Worm (Caenorhabditis elegans) whole organism, L1 larva: ENCODE results near the gene clp-6.

Source experiments
- F16B12.6 ChIP-seq: fragments of 150-350 bp; optimal IDR thresholded peaks from 2 replicates; lab custom pipeline; 2014; ENCODE audit warnings: missing biosample characterization, missing genetic modification characterization
- alr-1 ChIP-seq: fragments of 200-800 bp; sonication (Bioruptor generic); optimal IDR thresholded peaks from 2 replicates; lab custom pipeline; 2018; ENCODE audit warnings: borderline replicate concordance, mild to moderate bottlenecking, missing genetic modification characterization, missing compliant biosample characterization
- blmp-1 ChIP-seq: fragments of 150-350 bp; optimal IDR thresholded peaks from 2 replicates; lab custom pipeline; 2014; ENCODE audit warnings: missing biosample characterization, missing genetic modification characterization
- dpl-1 ChIP-seq, 3 experiments: fragments of 150-350 bp in 2 of 3; sonication (generic microtip) in 1 of 3; optimal IDR thresholded peaks; 2 replicates each; lab custom pipeline; 2014 to 2017; ENCODE audit warnings: missing biosample characterization in 3 of 3, missing genetic modification characterization in 3 of 3, missing genetic modification reagents in 3 of 3
- efl-1 ChIP-seq, 4 experiments: fragments of 150-350 bp; optimal IDR thresholded peaks in 3 of 4; peaks in 1 of 4; 1 replicate in 1 of 4; 2 replicates in 3 of 4; lab custom pipeline; 2014; ENCODE audit warnings: missing biosample characterization in 2 of 4, missing genetic modification characterization in 2 of 4, missing genetic modification reagents in 2 of 4
- egl-13 ChIP-seq: sonication (generic microtip); optimal IDR thresholded peaks from 2 replicates; lab custom pipeline; 2016; ENCODE audit warnings: missing genotype, missing genetic modification reagents, missing genetic modification characterization, missing compliant biosample characterization
- elt-2 ChIP-seq: sonication (generic microtip); optimal IDR thresholded peaks from 2 replicates; lab custom pipeline; 2016; ENCODE audit warnings: missing genetic modification characterization, mild to moderate bottlenecking, inconsistent platforms, missing compliant biosample characterization, missing genetic modification reagents
- elt-3 ChIP-seq, 6 experiments: fragments of 150-350 bp in 1 of 6; sonication (generic microtip); optimal IDR thresholded peaks; 2 replicates each; lab custom pipeline; 2017 to 2018; ENCODE audit warnings: missing biosample characterization in 6 of 6, missing genetic modification characterization in 6 of 6, inconsistent platforms in 1 of 6
- ets-5 ChIP-seq: fragments of 200-800 bp; sonication (Bioruptor generic); IDR thresholded peaks from 2 replicates; pipeline ENCODE4 v1.3.6; 2022; ENCODE audit warnings: missing genetic modification characterization, missing compliant biosample characterization
- fkh-4 ChIP-seq: sonication (generic microtip); optimal IDR thresholded peaks from 2 replicates; lab custom pipeline; 2016; ENCODE audit warnings: missing compliant biosample characterization, missing genetic modification characterization, borderline replicate concordance
- fkh-8 ChIP-seq: sonication (generic microtip); optimal IDR thresholded peaks from 2 replicates; lab custom pipeline; 2016; ENCODE audit warnings: mild to moderate bottlenecking, missing genetic modification characterization, missing compliant biosample characterization
- fos-1 ChIP-seq: fragments of 150-350 bp; optimal IDR thresholded peaks from 2 replicates; lab custom pipeline; 2014; ENCODE audit warnings: missing biosample characterization, missing genetic modification characterization
- hpl-2 ChIP-seq: fragments of 150-350 bp; optimal IDR thresholded peaks from 2 replicates; lab custom pipeline; 2014; ENCODE audit warnings: missing biosample characterization, missing genetic modification reagents, missing genetic modification characterization
- jun-1 ChIP-seq: fragments of 150-350 bp; optimal IDR thresholded peaks from 2 replicates; lab custom pipeline; 2014; ENCODE audit warnings: missing biosample characterization, missing genetic modification reagents, missing genetic modification characterization
- lin-14 ChIP-seq: fragments of 200-800 bp; sonication (Bioruptor generic); optimal IDR thresholded peaks from 2 replicates; lab custom pipeline; 2018; ENCODE audit warnings: mild to moderate bottlenecking, missing genetic modification characterization, moderate library complexity, missing compliant biosample characterization
- lin-35 ChIP-seq, 2 experiments: fragments of 150-350 bp; optimal IDR thresholded peaks; 2 replicates each; lab custom pipeline; 2014; ENCODE audit warnings: missing biosample characterization in 2 of 2, missing genetic modification characterization in 2 of 2, missing genetic modification reagents in 2 of 2
- lin-39 ChIP-seq: fragments of 150-350 bp; optimal IDR thresholded peaks from 2 replicates; lab custom pipeline; 2014; ENCODE audit warnings: missing biosample characterization, missing genetic modification reagents, missing genetic modification characterization
- lsy-2 ChIP-seq, 2 experiments: fragments of 150-350 bp; optimal IDR thresholded peaks; 2 replicates each; lab custom pipeline; 2014; ENCODE audit warnings: missing biosample characterization in 2 of 2, missing genetic modification characterization in 2 of 2
- mab-9 ChIP-seq: fragments of 200-800 bp; sonication (Bioruptor generic); IDR thresholded peaks from 2 replicates; pipeline ENCODE4 v1.3.6; 2022; ENCODE audit warnings: missing genetic modification reagents, missing genetic modification characterization, missing compliant biosample characterization
- mdl-1 ChIP-seq, 2 experiments: fragments of 150-350 bp; optimal IDR thresholded peaks; 2 replicates each; lab custom pipeline; 2014 to 2017; ENCODE audit warnings: missing biosample characterization in 2 of 2, missing genetic modification characterization in 2 of 2, inconsistent platforms in 1 of 2
- mep-1 ChIP-seq: fragments of 150-350 bp; optimal IDR thresholded peaks from 2 replicates; lab custom pipeline; 2014; ENCODE audit warnings: missing biosample characterization, missing genetic modification characterization
- nhr-19 ChIP-seq: fragments of 200-800 bp; sonication (Bioruptor generic); conservative IDR thresholded peaks from 2 replicates; pipeline ENCODE4 v1.3.6; 2022; ENCODE audit warnings: missing genetic modification characterization, missing compliant biosample characterization
- nhr-20 ChIP-seq: sonication (generic microtip); optimal IDR thresholded peaks from 2 replicates; lab custom pipeline; 2016; ENCODE audit warnings: mild to moderate bottlenecking, missing genetic modification characterization, missing compliant biosample characterization
- nhr-237 ChIP-seq: fragments of 150-350 bp; optimal IDR thresholded peaks from 2 replicates; lab custom pipeline; 2014; ENCODE audit warnings: missing biosample characterization, missing genetic modification characterization
- nhr-28 ChIP-seq: fragments of 150-350 bp; optimal IDR thresholded peaks from 2 replicates; lab custom pipeline; 2014; ENCODE audit warnings: missing biosample characterization, missing genetic modification characterization
- nhr-71 ChIP-seq: sonication (generic microtip); optimal IDR thresholded peaks from 2 replicates; lab custom pipeline; 2016; ENCODE audit warnings: mild to moderate bottlenecking, missing genetic modification characterization, moderate library complexity, missing compliant biosample characterization
- nhr-77 ChIP-seq: fragments of 150-350 bp; optimal IDR thresholded peaks from 2 replicates; lab custom pipeline; 2014; ENCODE audit warnings: missing biosample characterization, missing genetic modification characterization
- nhr-84 ChIP-seq: sonication (generic microtip); optimal IDR thresholded peaks from 2 replicates; lab custom pipeline; 2017; ENCODE audit warnings: missing biosample characterization, missing genetic modification characterization
- nhr-85 ChIP-seq: sonication (generic microtip); peaks from one replicate; lab custom pipeline; 2016; ENCODE audit warnings: missing genetic modification characterization, inconsistent platforms, missing compliant biosample characterization
- nhr-90 ChIP-seq: sonication (generic microtip); optimal IDR thresholded peaks from 2 replicates; lab custom pipeline; 2016; ENCODE audit warnings: mild to moderate bottlenecking, missing genetic modification characterization, missing compliant biosample characterization; ENCODE audit not compliant: poor library complexity
- pag-3 ChIP-seq: sonication (generic microtip); optimal IDR thresholded peaks from 2 replicates; lab custom pipeline; 2017; ENCODE audit warnings: missing genetic modification characterization, mild to moderate bottlenecking, missing compliant biosample characterization, antibody characterized with exemption, borderline replicate concordance; ENCODE audit not compliant: insufficient read depth
- skn-1 ChIP-seq: fragments of 150-350 bp; optimal IDR thresholded peaks from 2 replicates; lab custom pipeline; 2014; ENCODE audit warnings: missing biosample characterization, missing genetic modification characterization
- snpc-4 ChIP-seq: fragments of 150-350 bp; optimal IDR thresholded peaks from 2 replicates; lab custom pipeline; 2014; ENCODE audit warnings: missing biosample characterization, missing genetic modification characterization
- snu-23 ChIP-seq: sonication (generic microtip); optimal IDR thresholded peaks from 2 replicates; lab custom pipeline; 2016; ENCODE audit warnings: missing genetic modification characterization, missing compliant biosample characterization
- sox-4 ChIP-seq: sonication (generic microtip); optimal IDR thresholded peaks from 2 replicates; lab custom pipeline; 2016; ENCODE audit warnings: missing genetic modification characterization, missing compliant biosample characterization
- sptf-1 ChIP-seq: fragments of 150-350 bp; optimal IDR thresholded peaks from 2 replicates; lab custom pipeline; 2014; ENCODE audit warnings: missing biosample characterization, missing genetic modification characterization
- sup-37 ChIP-seq: fragments of 200-800 bp; sonication (Bioruptor generic); optimal IDR thresholded peaks from 2 replicates; lab custom pipeline; 2018; ENCODE audit warnings: mild to moderate bottlenecking, missing genetic modification characterization, missing compliant biosample characterization
- tbx-2 ChIP-seq: sonication (generic microtip); optimal IDR thresholded peaks from 2 replicates; lab custom pipeline; 2016; ENCODE audit warnings: missing genetic modification characterization, missing compliant biosample characterization
- tlp-1 ChIP-seq: fragments of 150-350 bp; optimal IDR thresholded peaks from 2 replicates; lab custom pipeline; 2014; ENCODE audit warnings: missing biosample characterization, missing genetic modification characterization
- unc-130 ChIP-seq: fragments of 150-350 bp; optimal IDR thresholded peaks from 2 replicates; lab custom pipeline; 2017; ENCODE audit warnings: missing biosample characterization, missing genetic modification characterization, inconsistent platforms
- unc-62 ChIP-seq: fragments of 150-350 bp; optimal IDR thresholded peaks from 2 replicates; lab custom pipeline; 2014; ENCODE audit warnings: missing biosample characterization, missing genetic modification reagents, missing genetic modification characterization
- unc-86 ChIP-seq: sonication (generic microtip); optimal IDR thresholded peaks from 2 replicates; lab custom pipeline; 2016; ENCODE audit warnings: missing genetic modification characterization, missing compliant biosample characterization
- xbp-1 ChIP-seq: sonication (generic microtip); optimal IDR thresholded peaks from 2 replicates; lab custom pipeline; 2016; ENCODE audit warnings: missing genetic modification characterization, missing compliant biosample characterization
- zip-4 ChIP-seq: fragments of 200-800 bp; sonication (Bioruptor generic); optimal IDR thresholded peaks from 2 replicates; lab custom pipeline; 2018; ENCODE audit warnings: mild to moderate bottlenecking, missing genetic modification characterization, moderate library complexity, missing compliant biosample characterization

clp-6 gene

ce11 chrIV:1456775-1457174 is 21.9 kb upstream of the clp-6 start, which contains the start of gene nadk-1:
nadk-1 (plus strand) TSS chrIV:1457075.
- TF ChIP-seq snpc-4 (tag; lab: Kevin White, UChicago) (no peak), jun-1 (no peak), efl-1 (optimal IDR thresholded peaks at IDR 0.05; lab: Kevin White, UChicago) (no peak), efl-1 (GFP tag; optimal IDR thresholded peaks at IDR 0.05 in 1 of 2; lab: Kevin White, UChicago) (peak in 1 of 2 experiments; percentile 81), blmp-1 (no peak), fkh-4 (tag; lab: Kevin White, UChicago) (no peak), tbx-2 (tag; lab: Kevin White, UChicago) (no peak), mab-9 (GFP tag; lab: Robert Waterston, UW) (no peak)

- TF ChIP-seq mdl-1 (tag; optimal IDR thresholded peaks at IDR 0.05; lab: Kevin White, UChicago), result peak in 1 of 2 experiments; percentile 39
- peak; percentile 24 for TF ChIP-seq nhr-71
- peak; percentile 80 for TF ChIP-seq skn-1 (tag; lab: Kevin White, UChicago)
- TF ChIP-seq unc-86 (tag; lab: Kevin White, UChicago), result peak; percentile 1
- no peak for TF ChIP-seq fos-1 (tag; lab: Kevin White, UChicago)
- no peak for TF ChIP-seq efl-1 (optimal IDR thresholded peaks at IDR 0.05; lab: Kevin White, UChicago)
- TF ChIP-seq efl-1 (GFP tag; optimal IDR thresholded peaks at IDR 0.05 in 1 of 2; lab: Kevin White, UChicago), result peak in 1 of 2 experiments; percentile 44
- TF ChIP-seq nhr-84 (tag; lab: Kevin White, UChicago), result no peak
- no peak for TF ChIP-seq sptf-1 (tag; lab: Kevin White, UChicago)
- TF ChIP-seq fkh-8 (tag; lab: Kevin White, UChicago), result peak; percentile 53
- TF ChIP-seq tbx-2 (tag; lab: Kevin White, UChicago), result no peak
- TF ChIP-seq lin-35 (GFP tag; optimal IDR thresholded peaks at IDR 0.05; lab: Kevin White, UChicago), result peak; percentile 16 to 35
- peak; percentile 63 for TF ChIP-seq elt-2 (tag; lab: Kevin White, UChicago)
- TF ChIP-seq sup-37 (GFP tag; lab: Kevin White, UChicago), result no peak
- peak; percentile 23 for TF ChIP-seq nhr-19 (GFP tag; lab: Robert Waterston, UW)
Measured at ce11 chrIV:1455006-1455405, 20.2 kb upstream of the clp-6 start.

- TF ChIP-seq elt-3 (tag; optimal IDR thresholded peaks at IDR 0.05; lab: Kevin White, UChicago) (peak in 4 of 6 experiments; percentile 6 to 82 (median 75)), nhr-77 (tag; lab: Kevin White, UChicago) (no peak), nhr-90 (tag; lab: Kevin White, UChicago) (peak; percentile 74), snu-23 (peak; percentile 54), skn-1 (tag; lab: Kevin White, UChicago) (peak; percentile 24), nhr-85 (peak; percentile 92), nhr-84 (tag; lab: Kevin White, UChicago) (no peak), mdl-1 (tag; optimal IDR thresholded peaks at IDR 0.05; lab: Kevin White, UChicago) (peak in 1 of 2 experiments; percentile 85), nhr-71 (peak; percentile 72), tbx-2 (tag; lab: Kevin White, UChicago) (peak; percentile 40), hpl-2 (GFP tag; lab: Kevin White, UChicago) (no peak), nhr-28 (tag; lab: Kevin White, UChicago) (no peak), fkh-4 (tag; lab: Kevin White, UChicago) (no peak), fos-1 (tag; lab: Kevin White, UChicago) (no peak), unc-62 (GFP tag; lab: Kevin White, UChicago) (no peak), blmp-1 (peak; percentile 47), unc-130 (tag; lab: Kevin White, UChicago) (peak; percentile 28), tlp-1 (tag; lab: Kevin White, UChicago) (no peak), lin-39 (tag; lab: Kevin White, UChicago) (no peak), alr-1 (tag; lab: Kevin White, UChicago) (no peak), sup-37 (GFP tag; lab: Kevin White, UChicago) (no peak), nhr-19 (GFP tag; lab: Robert Waterston, UW) (peak; percentile 61), ets-5 (GFP tag; lab: Robert Waterston, UW) (no peak), lin-14 (GFP tag; lab: Kevin White, UChicago) (peak; percentile 58), sox-4 (tag; lab: Kevin White, UChicago) (no peak), nhr-237 (tag; lab: Kevin White, UChicago) (no peak), lin-35 (GFP tag; optimal IDR thresholded peaks at IDR 0.05; lab: Kevin White, UChicago) (peak in 1 of 2 experiments; percentile 76), F16B12.6 (tag; lab: Kevin White, UChicago) (no peak), elt-2 (tag; lab: Kevin White, UChicago) (peak; percentile 81), nhr-20 (tag; lab: Kevin White, UChicago) (peak; percentile 76), sptf-1 (tag; lab: Kevin White, UChicago) (no peak), xbp-1 (tag; lab: Kevin White, UChicago) (no peak), pag-3 (tag; lab: Kevin White, UChicago) (no peak), mep-1 (tag; lab: Kevin White, UChicago) (peak; percentile 7), lsy-2 (tag; optimal IDR thresholded peaks at IDR 0.05; lab: Kevin White, UChicago) (peak in 1 of 2 experiments; percentile 26), egl-13 (tag; lab: Kevin White, UChicago) (no peak), dpl-1 (GFP tag; optimal IDR thresholded peaks at IDR 0.05; lab: Kevin White, UChicago) (peak in 1 of 3 experiments; percentile 2), zip-4 (GFP tag; lab: Kevin White, UChicago) (no peak), efl-1 (optimal IDR thresholded peaks at IDR 0.05; lab: Kevin White, UChicago) (no peak), efl-1 (GFP tag; optimal IDR thresholded peaks at IDR 0.05 in 1 of 2; lab: Kevin White, UChicago) (peak in 1 of 2 experiments; percentile 71)
- TF ChIP-seq, all 84 proteins: peak for 19
Measured at ce11 chrIV:1454194-1454593, 19.4 kb upstream of the clp-6 start.
